Fruit fly (Drosophila melanogaster): ENCODE results near the gene dnc.
A peak's percentile ranks its signal among the peaks of the same experiment; 100 is the strongest.

dnc gene

DNA sequence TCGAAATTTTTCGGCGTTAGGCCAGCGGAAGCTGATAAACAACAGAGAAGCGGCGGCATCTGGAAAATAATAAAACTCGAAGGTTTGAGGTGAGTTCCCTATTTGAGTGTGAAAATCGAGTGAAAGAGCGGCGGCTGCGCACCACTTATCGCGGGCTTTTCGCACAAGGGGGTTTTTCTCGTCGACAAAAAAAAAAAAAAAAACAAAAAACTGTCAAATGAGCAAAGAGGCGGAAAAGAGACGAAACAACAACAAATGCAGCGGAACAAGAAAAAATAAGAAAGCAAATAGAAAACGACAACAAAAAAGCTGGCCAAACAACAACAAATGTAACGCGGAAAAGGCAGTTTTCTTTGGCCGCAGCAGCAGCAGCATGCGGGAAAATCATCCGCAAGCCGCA lies 13.5 kb downstream of the dnc start:
- no peak for TF ChIP-seq Rel (GFP tag; optimal IDR thresholded peaks at IDR 0.05)
- peak; percentile 10 for TF ChIP-seq Rel (tag; optimal IDR thresholded peaks at IDR 0.05)
- TF ChIP-seq usp (GFP tag; optimal IDR thresholded peaks at IDR 0.05) = no peak

DNA sequence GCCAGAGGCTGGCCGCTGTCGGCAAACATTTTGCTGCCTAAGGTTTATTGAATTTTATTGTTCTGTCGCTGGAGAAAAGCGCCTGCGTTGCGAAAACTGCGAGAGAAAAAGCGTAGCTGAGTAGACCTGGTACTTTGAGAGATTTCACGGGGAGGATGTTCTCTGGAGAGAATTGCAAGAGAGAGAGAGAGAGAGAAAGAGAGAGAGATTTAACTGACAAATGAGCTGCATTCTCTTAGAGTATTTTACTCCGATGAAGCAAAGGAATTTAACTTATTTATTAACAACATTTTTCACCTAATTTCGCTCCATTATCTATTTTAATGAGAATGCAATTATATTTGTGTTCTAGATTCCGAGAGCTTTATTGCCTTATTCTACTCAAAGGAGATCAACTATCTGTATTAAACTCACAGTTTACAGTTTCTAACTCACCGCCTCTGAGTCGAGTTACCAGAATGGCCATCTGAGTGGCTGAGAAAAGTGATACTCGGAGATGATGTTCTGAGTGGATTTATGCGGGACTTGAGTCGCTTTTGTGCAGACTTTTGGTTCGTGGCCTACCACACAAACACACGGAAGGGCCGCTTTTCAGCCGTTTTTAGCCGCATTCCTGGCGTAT lies 14.7 kb downstream of the dnc start:
- TF ChIP-seq Dif (GFP tag; optimal IDR thresholded peaks at IDR 0.05; ENCODE audit: partially characterized antibody) (peak; percentile 4), Vsx2 (GFP tag; optimal IDR thresholded peaks at IDR 0.05; ENCODE audit: partially characterized antibody) (no peak)

DNA sequence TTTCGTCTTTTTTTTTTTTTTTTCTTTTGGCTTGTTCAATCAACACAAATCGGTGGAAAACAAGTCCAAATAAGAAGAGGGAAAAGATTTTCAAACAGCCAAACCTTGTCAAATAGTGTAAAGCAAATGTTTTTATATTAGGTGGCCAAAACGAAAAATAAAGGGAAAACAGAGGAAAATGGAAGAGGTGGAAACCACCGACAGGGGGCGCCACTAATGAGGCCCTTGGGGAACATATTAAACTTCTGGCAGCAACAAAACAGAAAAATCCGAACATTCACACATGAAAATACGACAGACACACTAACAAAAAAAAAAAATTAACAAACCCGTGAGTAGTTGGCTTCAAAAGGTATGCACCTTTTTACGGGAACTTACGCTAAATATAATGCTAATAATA lies 16.1 kb downstream of the dnc start:
- no peak for TF ChIP-seq pan (optimal IDR thresholded peaks at IDR 0.05)

DNA sequence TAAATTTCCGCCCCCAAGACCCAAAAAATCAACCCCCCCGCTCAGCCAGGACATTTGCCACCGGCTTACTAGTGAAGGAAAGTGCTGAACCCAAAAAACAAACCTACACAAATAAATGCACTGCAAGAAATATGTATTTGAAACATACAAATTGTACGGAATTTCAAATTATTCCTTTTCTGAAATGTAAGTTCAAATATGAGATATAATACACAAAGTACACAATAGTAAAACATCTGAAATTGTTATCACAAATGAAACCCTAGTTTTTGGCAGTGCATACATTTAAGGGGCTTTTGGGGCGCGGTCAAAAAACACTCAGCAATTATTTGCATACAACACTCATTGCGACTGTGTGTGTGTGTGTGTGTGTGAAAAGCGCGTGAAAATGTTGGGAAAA lies 17.5 kb downstream of the dnc start:
- TF ChIP-seq lola (GFP tag; optimal IDR thresholded peaks at IDR 0.05) (no peak), Dfd (GFP tag; optimal IDR thresholded peaks at IDR 0.05) (peak; percentile 59)

DNA sequence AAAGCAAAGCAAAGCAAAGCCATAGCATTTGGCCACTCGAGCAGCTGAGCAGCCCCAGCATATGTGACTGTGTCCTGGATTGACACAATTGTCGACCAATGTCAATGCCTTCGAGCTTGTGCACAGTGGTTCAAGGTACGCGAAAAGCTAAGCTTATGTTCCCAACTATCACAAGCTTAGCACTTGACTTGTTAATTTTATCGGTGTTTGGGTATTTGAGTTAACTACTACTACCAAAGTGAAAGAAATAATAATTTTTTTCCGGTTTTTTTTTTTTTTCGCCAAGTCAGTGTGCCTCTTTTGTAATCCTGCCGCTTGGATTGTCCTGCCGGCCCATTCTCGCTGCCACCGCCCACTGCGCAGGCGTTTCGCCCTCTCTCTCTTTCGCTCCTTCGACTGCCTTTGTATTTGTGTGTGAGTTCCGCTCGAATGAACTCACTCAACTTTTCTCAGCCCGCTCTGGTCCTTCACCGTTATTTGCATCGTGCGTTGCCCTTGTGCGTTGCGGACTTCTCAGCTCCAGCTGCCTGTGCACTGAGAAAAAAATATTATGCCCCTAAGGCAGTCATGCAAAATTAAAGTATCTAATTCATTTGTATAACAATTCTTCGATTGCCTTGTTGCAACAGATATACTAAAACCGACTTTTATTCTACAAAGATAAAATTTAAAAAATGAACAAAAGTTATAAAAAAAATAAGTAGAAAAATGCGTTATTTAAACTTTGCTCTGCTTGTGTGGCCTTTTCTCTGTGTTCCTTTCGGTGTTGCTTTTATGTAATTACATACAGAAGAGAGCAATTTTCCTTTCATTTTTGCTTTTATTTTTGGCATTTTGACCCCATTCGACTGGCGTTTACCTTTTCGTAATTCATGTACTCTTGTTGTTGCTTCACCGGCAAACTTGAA lies 29.9 kb downstream of the dnc start:
- TF ChIP-seq Vsx2 (GFP tag; optimal IDR thresholded peaks at IDR 0.05; ENCODE audit: partially characterized antibody) (no peak), tai (GFP tag; optimal IDR thresholded peaks at IDR 0.05) (no peak), foxo (GFP tag; optimal IDR thresholded peaks at IDR 0.05) (peak in 1 of 2 experiments; percentile 73), Myc (optimal IDR thresholded peaks at IDR 0.05) (no peak), dl (GFP tag; optimal IDR thresholded peaks at IDR 0.05; ENCODE audit: insufficient read depth in 1 of 2, partially characterized antibody in 2 of 2) (no peak), fru (GFP tag; optimal IDR thresholded peaks at IDR 0.05) (peak; percentile 72), CrebA (GFP tag; optimal IDR thresholded peaks at IDR 0.05; ENCODE audit: borderline replicate concordance) (no peak), N (GFP tag; optimal IDR thresholded peaks at IDR 0.05) (no peak), dsf (GFP tag; optimal IDR thresholded peaks at IDR 0.05; ENCODE audit: borderline replicate concordance) (no peak), OdsH (GFP tag; optimal IDR thresholded peaks at IDR 0.05) (peak; percentile 49), Hr78 (GFP tag; optimal IDR thresholded peaks at IDR 0.05) (no peak), Sp1 (GFP tag; optimal IDR thresholded peaks at IDR 0.05) (peak; percentile 18), CG32264 (GFP tag; optimal IDR thresholded peaks at IDR 0.05) (no peak), rgr (GFP tag; optimal IDR thresholded peaks at IDR 0.05) (peak; percentile 55), Rel (GFP tag; optimal IDR thresholded peaks at IDR 0.05) (no peak), Rel (tag; optimal IDR thresholded peaks at IDR 0.05) (no peak), Hnf4 (GFP tag; optimal IDR thresholded peaks at IDR 0.05) (no peak), jim (GFP tag; optimal IDR thresholded peaks at IDR 0.05) (no peak), Hr83 (GFP tag; optimal IDR thresholded peaks at IDR 0.05; ENCODE audit: poor library complexity, severe bottlenecking) (no peak), Abd-B (GFP tag; optimal IDR thresholded peaks at IDR 0.05) (no peak), Mio (GFP tag; optimal IDR thresholded peaks at IDR 0.05) (no peak), h (GFP tag; optimal IDR thresholded peaks at IDR 0.05) (peak; percentile 63), usp (GFP tag; optimal IDR thresholded peaks at IDR 0.05) (no peak), GATAd (GFP tag; optimal IDR thresholded peaks at IDR 0.05) (no peak), brk (GFP tag; optimal IDR thresholded peaks at IDR 0.05) (no peak), sv (GFP tag; optimal IDR thresholded peaks at IDR 0.05) (peak; percentile 59), ey (GFP tag; optimal IDR thresholded peaks at IDR 0.05) (peak; percentile 54), HLH106 (tag; optimal IDR thresholded peaks at IDR 0.05) (peak; percentile 7), sage (GFP tag; optimal IDR thresholded peaks at IDR 0.05) (no peak), pan (optimal IDR thresholded peaks at IDR 0.05) (no peak), Dif (GFP tag; optimal IDR thresholded peaks at IDR 0.05; ENCODE audit: partially characterized antibody) (no peak), woc (GFP tag; optimal IDR thresholded peaks at IDR 0.05) (peak; percentile 28), CG9705 (GFP tag; optimal IDR thresholded peaks at IDR 0.05) (no peak), Dfd (GFP tag; optimal IDR thresholded peaks at IDR 0.05) (no peak), psq (GFP tag; optimal IDR thresholded peaks at IDR 0.05) (peak; percentile 20), dmrt93B (GFP tag; optimal IDR thresholded peaks at IDR 0.05) (peak; percentile 13), br (GFP tag; optimal IDR thresholded peaks at IDR 0.05) (peak; percentile 35), lola (GFP tag; optimal IDR thresholded peaks at IDR 0.05) (no peak), Jra (GFP tag; optimal IDR thresholded peaks at IDR 0.05) (no peak)

Data from whole organism, wandering third instar larva.